Worm (Caenorhabditis elegans): ENCODE results near the gene miga-1.

The miga-1 gene

ce11 chrV:12401383-12401782 lies 724 bp upstream of the miga-1 start, which contains the start of gene K01D12.7:
Gene K01D12.7 (minus strand): TSS chrV:12401483.
- no peak for TF ChIP-seq F13H6.1 (tag; optimal IDR thresholded peaks at IDR 0.05)
- no peak for TF ChIP-seq aly-2 (tag; optimal IDR thresholded peaks at IDR 0.05)
- TF ChIP-seq ZK546.5 (tag; optimal IDR thresholded peaks at IDR 0.05): no peak
- TF ChIP-seq mab-5 (tag; optimal IDR thresholded peaks at IDR 0.05): no peak

- TF ChIP-seq F13H6.1 (tag; optimal IDR thresholded peaks at IDR 0.05): no peak
- TF ChIP-seq ama-1 (optimal IDR thresholded peaks at IDR 0.05): no peak
- TF ChIP-seq nhr-25 (tag; optimal IDR thresholded peaks at IDR 0.05): no peak
- no peak for TF ChIP-seq nhr-77 (tag; optimal IDR thresholded peaks at IDR 0.05)
- no peak for TF ChIP-seq fos-1 (tag; optimal IDR thresholded peaks at IDR 0.05)
- no peak for TF ChIP-seq lin-11 (tag; optimal IDR thresholded peaks at IDR 0.05)
- no peak for TF ChIP-seq ztf-4 (tag; optimal IDR thresholded peaks at IDR 0.05)
- no peak for TF ChIP-seq mab-5 (tag; optimal IDR thresholded peaks at IDR 0.05)
- no peak for TF ChIP-seq ztf-11 (tag; optimal IDR thresholded peaks at IDR 0.05)
- no peak for TF ChIP-seq unc-39 (tag; optimal IDR thresholded peaks at IDR 0.05)
- TF ChIP-seq crh-2 (tag; optimal IDR thresholded peaks at IDR 0.05): no peak
These were observed 3.1 kb downstream of the miga-1 start, which contains the start of gene K01D12.5 for ce11 chrV:12397545-12397944. Gene K01D12.5 (plus strand): TSS chrV:12397845.

ce11 chrV:12395699-12396098 lies 5.0 kb downstream of the miga-1 start, which contains the start of gene twk-14:
Gene twk-14 (minus strand): TSS chrV:12395706.
- TF ChIP-seq blmp-1 (tag; optimal IDR thresholded peaks at IDR 0.05; ENCODE audit: insufficient read depth) (no peak), nhr-10 (tag; optimal IDR thresholded peaks at IDR 0.05) (no peak), unc-55 (GFP tag; optimal IDR thresholded peaks at IDR 0.05) (no peak), mab-5 (tag; optimal IDR thresholded peaks at IDR 0.05) (no peak), mbf-1 (tag; optimal IDR thresholded peaks at IDR 0.05) (no peak), nhr-12 (tag; optimal IDR thresholded peaks at IDR 0.05) (no peak), ceh-82 (tag; optimal IDR thresholded peaks at IDR 0.05) (no peak), sma-3 (GFP tag; optimal IDR thresholded peaks at IDR 0.05) (no peak), egl-27 (tag; optimal IDR thresholded peaks at IDR 0.05) (no peak)

ce11 chrV:12386154-12386553 lies 14.5 kb downstream of the miga-1 start, which contains the start of gene K01D12.15:
Gene K01D12.15 (plus strand): TSS chrV:12386454.
- TF ChIP-seq gmeb-1 (tag; optimal IDR thresholded peaks at IDR 0.05): no peak
- no peak for TF ChIP-seq nhr-12 (tag; optimal IDR thresholded peaks at IDR 0.05)
- no peak for TF ChIP-seq lin-13 (GFP tag; optimal IDR thresholded peaks at IDR 0.05)
- no peak for TF ChIP-seq nhr-21 (tag; optimal IDR thresholded peaks at IDR 0.05)
- no peak for TF ChIP-seq R02D3.7 (tag; optimal IDR thresholded peaks at IDR 0.05)
- TF ChIP-seq ceh-16 (tag; optimal IDR thresholded peaks at IDR 0.05): no peak
- no peak for TF ChIP-seq nhr-77 (tag; optimal IDR thresholded peaks at IDR 0.05)
- TF ChIP-seq sma-9 (GFP tag; optimal IDR thresholded peaks at IDR 0.05): no peak
- no peak for TF ChIP-seq sma-9 (tag; optimal IDR thresholded peaks at IDR 0.05)
- TF ChIP-seq ztf-11 (tag; optimal IDR thresholded peaks at IDR 0.05): no peak
- no peak for TF ChIP-seq mbf-1 (tag; optimal IDR thresholded peaks at IDR 0.05)
- TF ChIP-seq sem-4 (tag; optimal IDR thresholded peaks at IDR 0.05): no peak
- no peak for TF ChIP-seq crh-2 (tag; optimal IDR thresholded peaks at IDR 0.05)
- no peak for TF ChIP-seq F13H6.1 (tag; optimal IDR thresholded peaks at IDR 0.05)
- TF ChIP-seq ceh-82 (tag; optimal IDR thresholded peaks at IDR 0.05): no peak
- TF ChIP-seq dmd-4 (tag; optimal IDR thresholded peaks at IDR 0.05): no peak
- no peak for TF ChIP-seq blmp-1 (tag; optimal IDR thresholded peaks at IDR 0.05; ENCODE audit: insufficient read depth)
- TF ChIP-seq peb-1 (tag; optimal IDR thresholded peaks at IDR 0.05): no peak
- TF ChIP-seq nhr-25 (tag; optimal IDR thresholded peaks at IDR 0.05): no peak

DNA sequence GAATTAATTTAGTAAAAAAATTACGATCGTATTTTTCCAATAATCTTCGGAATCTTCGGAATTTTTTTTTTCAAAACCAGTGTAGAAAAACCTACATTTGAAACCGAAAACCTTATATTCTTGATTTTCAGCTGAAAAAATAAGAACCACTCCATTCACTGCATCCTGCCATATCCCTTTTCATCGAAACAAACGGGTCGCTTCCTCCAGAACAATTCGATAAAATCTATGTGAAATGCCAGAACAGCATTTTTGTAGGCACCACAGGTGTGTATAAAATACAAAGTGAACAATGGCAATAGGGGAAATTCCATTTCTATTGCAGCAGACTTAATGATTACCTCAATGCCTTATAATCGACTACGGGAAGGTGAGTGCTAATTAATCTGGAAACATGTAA lies 23.4 kb downstream of the miga-1 start, which contains the start of gene K01D12.1:
K01D12.1 (plus strand) TSS at position 301 of the 400 bp plus-strand sequence.
- TF ChIP-seq blmp-1 (tag; optimal IDR thresholded peaks at IDR 0.05; ENCODE audit: insufficient read depth) (no peak), R02D3.7 (tag; optimal IDR thresholded peaks at IDR 0.05) (no peak), ztf-1 (GFP tag; conservative IDR thresholded peaks at IDR 0.05) (no peak), snpc-4 (tag; optimal IDR thresholded peaks at IDR 0.05) (no peak), fos-1 (tag; optimal IDR thresholded peaks at IDR 0.05) (no peak), ZK546.5 (tag; optimal IDR thresholded peaks at IDR 0.05) (no peak), elt-1 (tag; optimal IDR thresholded peaks at IDR 0.05) (no peak), sma-9 (GFP tag; optimal IDR thresholded peaks at IDR 0.05) (no peak), sma-9 (tag; optimal IDR thresholded peaks at IDR 0.05) (no peak), ceh-16 (tag; optimal IDR thresholded peaks at IDR 0.05) (no peak), nhr-23 (tag; optimal IDR thresholded peaks at IDR 0.05) (no peak), nhr-12 (tag; optimal IDR thresholded peaks at IDR 0.05) (no peak), nhr-6 (tag; optimal IDR thresholded peaks at IDR 0.05) (no peak), C34F6.9 (tag; optimal IDR thresholded peaks at IDR 0.05) (no peak), ama-1 (optimal IDR thresholded peaks at IDR 0.05) (no peak), dmd-4 (tag; optimal IDR thresholded peaks at IDR 0.05) (no peak), skn-1 (tag; optimal IDR thresholded peaks at IDR 0.05) (no peak), nhr-10 (tag; optimal IDR thresholded peaks at IDR 0.05) (no peak), lin-13 (GFP tag; optimal IDR thresholded peaks at IDR 0.05) (no peak), nhr-11 (tag; optimal IDR thresholded peaks at IDR 0.05) (no peak), sem-4 (tag; optimal IDR thresholded peaks at IDR 0.05) (no peak)
